Worm (Caenorhabditis elegans) whole organism, L2 larva: Measurements from ENCODE around the gene C35A5.10.

Experiments used
- C34F6.9 ChIP-seq: fragments of 150-350 bp; optimal IDR thresholded peaks from 2 replicates; lab custom pipeline; 2014; ENCODE audit warnings: missing biosample characterization, missing genetic modification characterization
- F13H6.1 ChIP-seq: sonication (generic microtip); optimal IDR thresholded peaks from 2 replicates; lab custom pipeline; 2016; ENCODE audit warnings: missing genetic modification characterization, missing compliant biosample characterization
- ama-1 ChIP-seq: fragments of 150-350 bp; optimal IDR thresholded peaks from 2 replicates; lab custom pipeline; 2018; ENCODE audit warnings: inconsistent platforms
- blmp-1 ChIP-seq: sonication (generic microtip); optimal IDR thresholded peaks from 2 replicates; lab custom pipeline; 2017; ENCODE audit warnings: missing genetic modification characterization, mild to moderate bottlenecking, missing compliant biosample characterization, antibody characterized with exemption, moderate library complexity; ENCODE audit not compliant: insufficient read depth
- ceh-82 ChIP-seq: fragments of 150-350 bp; optimal IDR thresholded peaks from 2 replicates; lab custom pipeline; 2014; ENCODE audit warnings: missing biosample characterization, missing genetic modification characterization
- crh-2 ChIP-seq: sonication (generic microtip); optimal IDR thresholded peaks from 2 replicates; lab custom pipeline; 2017; ENCODE audit warnings: missing biosample characterization, missing genetic modification characterization
- dmd-4 ChIP-seq: sonication (generic microtip); optimal IDR thresholded peaks from 2 replicates; lab custom pipeline; 2017; ENCODE audit warnings: missing biosample characterization, missing genetic modification characterization
- egl-27 ChIP-seq: sonication (generic microtip); optimal IDR thresholded peaks from 3 replicates; lab custom pipeline; 2017; ENCODE audit warnings: missing biosample characterization, missing genetic modification reagents, missing genetic modification characterization
- elt-1 ChIP-seq: fragments of 150-350 bp; optimal IDR thresholded peaks from 2 replicates; lab custom pipeline; 2014; ENCODE audit warnings: missing biosample characterization, missing genetic modification characterization
- elt-3 ChIP-seq: sonication (generic microtip); optimal IDR thresholded peaks from 2 replicates; lab custom pipeline; 2017; ENCODE audit warnings: missing biosample characterization, missing genetic modification characterization
- fos-1 ChIP-seq: fragments of 150-350 bp; optimal IDR thresholded peaks from 2 replicates; lab custom pipeline; 2014; ENCODE audit warnings: missing biosample characterization, missing genetic modification characterization
- gmeb-1 ChIP-seq: fragments of 150-350 bp; optimal IDR thresholded peaks from 2 replicates; lab custom pipeline; 2014; ENCODE audit warnings: missing biosample characterization, missing genetic modification characterization
- lin-11 ChIP-seq: fragments of 150-350 bp; sonication (generic microtip); optimal IDR thresholded peaks from 2 replicates; lab custom pipeline; 2014; ENCODE audit warnings: missing biosample characterization, missing genetic modification characterization, inconsistent platforms, mixed read lengths
- lin-39 ChIP-seq: fragments of 150-350 bp; optimal IDR thresholded peaks from 2 replicates; lab custom pipeline; 2014; ENCODE audit warnings: missing biosample characterization, missing genetic modification reagents, missing genetic modification characterization
- lsy-2 ChIP-seq, 2 experiments: fragments of 150-350 bp in 1 of 2; sonication (generic microtip) in 1 of 2; optimal IDR thresholded peaks; 2 replicates each; lab custom pipeline; 2014 to 2017; ENCODE audit warnings: missing biosample characterization in 2 of 2, missing genetic modification characterization in 2 of 2
- nhr-10 ChIP-seq: sonication (generic microtip); optimal IDR thresholded peaks from 2 replicates; lab custom pipeline; 2017; ENCODE audit warnings: missing biosample characterization, missing genetic modification characterization
- nhr-11 ChIP-seq: fragments of 150-350 bp; optimal IDR thresholded peaks from 2 replicates; lab custom pipeline; 2014; ENCODE audit warnings: missing biosample characterization, missing genetic modification characterization
- nhr-12 ChIP-seq: fragments of 150-350 bp; optimal IDR thresholded peaks from 2 replicates; lab custom pipeline; 2014; ENCODE audit warnings: missing biosample characterization, missing genetic modification characterization
- nhr-21 ChIP-seq: fragments of 150-350 bp; optimal IDR thresholded peaks from 2 replicates; lab custom pipeline; 2014; ENCODE audit warnings: missing biosample characterization, missing genetic modification characterization
- nhr-23 ChIP-seq: fragments of 150-350 bp; optimal IDR thresholded peaks from 2 replicates; lab custom pipeline; 2014; ENCODE audit warnings: missing biosample characterization, missing genetic modification reagents, missing genetic modification characterization
- nhr-25 ChIP-seq: fragments of 150-350 bp; sonication (generic microtip); optimal IDR thresholded peaks from 3 replicates; lab custom pipeline; 2014; ENCODE audit warnings: missing biosample characterization, missing genetic modification characterization
- nhr-77 ChIP-seq: fragments of 150-350 bp; optimal IDR thresholded peaks from 2 replicates; lab custom pipeline; 2014; ENCODE audit warnings: missing biosample characterization, missing genetic modification characterization
- peb-1 ChIP-seq: fragments of 150-350 bp; optimal IDR thresholded peaks from 2 replicates; lab custom pipeline; 2014; ENCODE audit warnings: missing biosample characterization, missing genetic modification characterization
- sem-4 ChIP-seq: fragments of 150-350 bp; optimal IDR thresholded peaks from 2 replicates; lab custom pipeline; 2014; ENCODE audit warnings: missing biosample characterization, missing genetic modification reagents, missing genetic modification characterization
- skn-1 ChIP-seq: sonication (generic microtip); optimal IDR thresholded peaks from 2 replicates; lab custom pipeline; 2017; ENCODE audit warnings: missing biosample characterization, missing genetic modification characterization
- sma-3 ChIP-seq: sonication (generic microtip); optimal IDR thresholded peaks from 2 replicates; lab custom pipeline; 2016; ENCODE audit warnings: missing genetic modification reagents, missing genetic modification characterization, missing compliant biosample characterization
- sma-9 ChIP-seq, 2 experiments: fragments of 150-350 bp in 1 of 2; sonication (generic microtip) in 1 of 2; optimal IDR thresholded peaks; 2 replicates each; lab custom pipeline; 2014 to 2016; ENCODE audit warnings: missing genetic modification characterization in 2 of 2, mild to moderate bottlenecking in 1 of 2, missing biosample characterization in 1 of 2, missing compliant biosample characterization in 1 of 2, missing genetic modification reagents in 1 of 2, moderate library complexity in 1 of 2
- snpc-4 ChIP-seq: fragments of 150-350 bp; optimal IDR thresholded peaks from 2 replicates; lab custom pipeline; 2014; ENCODE audit warnings: missing biosample characterization, missing genetic modification characterization
- unc-39 ChIP-seq: fragments of 150-350 bp; optimal IDR thresholded peaks from 2 replicates; lab custom pipeline; 2014; ENCODE audit warnings: missing biosample characterization, missing genetic modification characterization
- unc-55 ChIP-seq: fragments of 150-350 bp; sonication (generic microtip); optimal IDR thresholded peaks from 3 replicates; lab custom pipeline; 2014; ENCODE audit warnings: missing biosample characterization, missing genetic modification reagents, missing genetic modification characterization
- zag-1 ChIP-seq: fragments of 150-350 bp; optimal IDR thresholded peaks from 2 replicates; lab custom pipeline; 2014; ENCODE audit warnings: missing biosample characterization, missing genetic modification characterization
- ztf-1 ChIP-seq: fragments of 200-800 bp; sonication (Bioruptor generic); conservative IDR thresholded peaks from 2 replicates; pipeline ENCODE4 v1.3.6; 2022; ENCODE audit warnings: missing genetic modification characterization, missing compliant biosample characterization
- ztf-11 ChIP-seq: sonication (generic microtip); optimal IDR thresholded peaks from 2 replicates; lab custom pipeline; 2017; ENCODE audit warnings: missing biosample characterization, missing genetic modification characterization
- ztf-4 ChIP-seq: fragments of 150-350 bp; optimal IDR thresholded peaks from 2 replicates; lab custom pipeline; 2014; ENCODE audit warnings: missing biosample characterization, missing genetic modification characterization

Gene C35A5.10

DNA sequence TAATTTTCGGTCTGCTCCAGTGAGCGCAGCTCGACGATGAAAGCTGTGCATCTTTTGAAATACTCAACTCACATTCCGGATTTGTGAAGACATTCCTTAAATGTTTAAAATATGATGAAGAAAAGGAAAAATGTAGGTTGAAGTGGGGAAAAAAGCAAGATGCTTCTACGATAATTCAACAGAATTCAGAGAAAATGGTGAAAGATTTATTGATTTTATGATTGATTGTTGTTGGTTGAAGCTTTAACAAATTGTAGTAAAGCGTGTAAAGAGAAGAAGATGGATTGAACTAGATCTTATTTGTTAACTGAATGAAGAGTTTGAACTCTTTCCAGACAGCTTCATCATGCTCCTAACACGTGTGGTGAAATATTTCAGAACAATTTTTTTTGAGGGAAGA is 14.0 kb upstream of the C35A5.10 start, which contains the start of gene ncx-5:
Gene ncx-5, minus strand, starts transcription at position 101 of the 400 bp plus-strand sequence.
- TF ChIP-seq ztf-1 (no peak), sma-9 (GFP tag; optimal IDR thresholded peaks at IDR 0.05; lab: Kevin White, UChicago) (no peak), sma-9 (tag; optimal IDR thresholded peaks at IDR 0.05; lab: Kevin White, UChicago) (no peak), C34F6.9 (tag; lab: Kevin White, UChicago) (no peak)

DNA sequence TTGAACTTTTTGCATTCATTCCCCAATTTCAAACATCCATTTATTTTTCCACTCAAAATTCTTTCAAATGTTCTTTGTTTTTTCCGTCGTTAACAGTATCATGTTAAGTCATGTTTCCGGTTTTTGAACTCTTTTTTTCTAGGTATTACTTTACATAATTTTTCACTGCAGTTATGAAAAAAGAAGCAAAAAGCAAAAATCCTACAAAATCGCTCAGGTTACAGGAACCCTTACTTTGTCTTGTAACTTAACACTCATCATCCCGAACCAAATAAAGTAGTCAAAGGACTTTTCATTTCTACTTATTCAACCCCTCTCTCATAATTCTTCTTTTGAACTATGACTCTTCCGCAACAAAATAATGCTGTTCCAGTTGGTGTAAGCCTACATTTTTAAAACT is 12.6 kb upstream of the C35A5.10 start, which contains the start of gene aqp-5:
Gene aqp-5, plus strand, starts transcription at position 301 of the 400 bp plus-strand sequence.
- TF ChIP-seq lsy-2 (tag; optimal IDR thresholded peaks at IDR 0.05; lab: Kevin White, UChicago): no peak
- no peak for TF ChIP-seq unc-55 (GFP tag; lab: Kevin White, UChicago)
- no peak for TF ChIP-seq nhr-11 (tag; lab: Kevin White, UChicago)
- TF ChIP-seq ama-1 (lab: Kevin White, UChicago): no peak
- TF ChIP-seq nhr-12 (tag; lab: Kevin White, UChicago): no peak
- TF ChIP-seq C34F6.9 (tag; lab: Kevin White, UChicago): no peak
- no peak for TF ChIP-seq egl-27 (tag; lab: Kevin White, UChicago)
- no peak for TF ChIP-seq nhr-25
- no peak for TF ChIP-seq ztf-11 (tag; lab: Kevin White, UChicago)
- no peak for TF ChIP-seq nhr-21 (tag; lab: Kevin White, UChicago)
- no peak for TF ChIP-seq blmp-1 (tag; lab: Kevin White, UChicago)
- no peak for TF ChIP-seq elt-1 (tag; lab: Kevin White, UChicago)
- TF ChIP-seq nhr-77: no peak
- no peak for TF ChIP-seq ztf-4
- TF ChIP-seq lin-39 (tag; lab: Kevin White, UChicago): no peak
- no peak for TF ChIP-seq dmd-4 (tag; lab: Kevin White, UChicago)

DNA sequence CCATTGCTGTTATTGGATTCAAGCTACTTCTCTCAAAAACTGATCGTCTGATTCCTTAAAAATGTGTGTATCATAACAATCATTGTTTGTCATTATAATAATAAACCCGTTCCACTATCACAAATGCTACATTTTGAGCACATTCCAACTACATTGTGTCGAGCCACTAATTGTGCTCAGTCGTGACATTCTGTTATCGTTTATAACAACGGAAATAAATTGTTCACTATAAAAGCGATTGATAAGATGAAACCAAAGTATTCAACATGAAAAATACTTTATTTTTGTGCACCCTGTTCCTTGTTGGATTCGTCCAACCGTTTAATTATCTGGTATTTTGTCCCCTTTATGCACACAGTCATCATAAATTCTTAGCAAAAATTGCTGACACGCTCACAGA is 10.8 kb upstream of the C35A5.10 start, which contains the start of gene ugt-33:
Gene ugt-33, plus strand, starts transcription at position 260 of the 400 bp plus-strand sequence.
- peak; percentile 26 for TF ChIP-seq sma-9 (GFP tag; optimal IDR thresholded peaks at IDR 0.05; lab: Kevin White, UChicago)
- no peak for TF ChIP-seq sma-9 (tag; optimal IDR thresholded peaks at IDR 0.05; lab: Kevin White, UChicago)
- TF ChIP-seq nhr-77: no peak
- TF ChIP-seq ceh-82 (tag; lab: Kevin White, UChicago): no peak
- TF ChIP-seq gmeb-1: peak; percentile 23
- TF ChIP-seq nhr-25: no peak
- no peak for TF ChIP-seq sem-4 (tag; lab: Kevin White, UChicago)
- TF ChIP-seq ztf-4: no peak
- no peak for TF ChIP-seq F13H6.1 (tag; lab: Kevin White, UChicago)
- no peak for TF ChIP-seq C34F6.9 (tag; lab: Kevin White, UChicago)
- TF ChIP-seq fos-1 (tag; lab: Kevin White, UChicago): peak; percentile 64
- no peak for TF ChIP-seq lin-11 (tag; lab: Kevin White, UChicago)
- TF ChIP-seq nhr-12 (tag; lab: Kevin White, UChicago): no peak

DNA sequence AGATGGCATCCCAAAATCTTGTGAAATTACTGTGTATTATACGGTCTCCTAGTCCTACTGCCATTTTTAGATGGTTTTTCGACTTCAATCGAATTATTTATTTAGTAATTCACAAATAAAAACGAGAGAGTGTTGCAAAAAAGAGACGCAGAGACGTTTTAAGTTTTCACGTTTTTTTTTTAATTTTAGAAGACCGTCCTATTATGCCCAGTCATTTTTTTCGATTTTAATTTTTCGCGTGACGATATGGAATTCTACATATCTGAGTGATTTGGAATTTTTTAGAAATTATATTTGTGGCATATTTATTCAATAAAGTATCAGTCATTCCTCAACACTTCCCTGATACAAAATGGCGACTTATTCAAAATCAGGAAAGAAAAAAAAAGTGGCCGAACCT is 7.3 kb upstream of the C35A5.10 start, which contains the start of gene C35A5.4:
Gene C35A5.4, plus strand, starts transcription at position 301 of the 400 bp plus-strand sequence.
- no peak for TF ChIP-seq unc-55 (GFP tag; lab: Kevin White, UChicago)
- TF ChIP-seq nhr-77: no peak
- TF ChIP-seq sma-3 (GFP tag; lab: Kevin White, UChicago): no peak
- no peak for TF ChIP-seq lin-11 (tag; lab: Kevin White, UChicago)
- no peak for TF ChIP-seq zag-1
- no peak for TF ChIP-seq nhr-11 (tag; lab: Kevin White, UChicago)
- TF ChIP-seq lsy-2 (tag; optimal IDR thresholded peaks at IDR 0.05; lab: Kevin White, UChicago): no peak
- TF ChIP-seq nhr-10: no peak
- TF ChIP-seq ztf-1: no peak
- TF ChIP-seq, all 48 proteins: peak for 0

DNA sequence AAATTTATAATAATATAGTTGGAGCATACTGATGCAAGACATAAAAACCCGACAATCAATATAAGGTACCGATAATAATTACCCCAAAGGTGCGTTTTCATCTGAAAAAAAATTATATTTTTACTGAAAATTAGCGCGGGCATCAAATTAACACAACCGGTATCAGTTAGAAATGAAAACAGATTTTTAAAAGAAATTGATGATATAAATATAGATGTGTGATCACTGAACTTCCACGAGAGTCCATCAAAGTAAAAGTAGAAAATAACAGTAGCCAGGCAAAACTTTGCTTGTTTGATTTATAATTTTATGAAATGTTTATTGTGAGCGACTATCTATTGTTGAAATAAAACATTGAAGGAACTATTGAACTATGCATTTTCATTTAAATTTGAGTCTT is 2.7 kb upstream of the C35A5.10 start, which contains the start of gene C35A5.3:
Gene C35A5.3, minus strand, starts transcription at position 101 of the 400 bp plus-strand sequence.
- TF ChIP-seq crh-2 (tag; lab: Kevin White, UChicago): no peak
- TF ChIP-seq lsy-2 (tag; optimal IDR thresholded peaks at IDR 0.05; lab: Kevin White, UChicago): no peak
- no peak for TF ChIP-seq snpc-4 (tag; lab: Kevin White, UChicago)
- no peak for TF ChIP-seq unc-39 (tag; lab: Kevin White, UChicago)
- no peak for TF ChIP-seq sma-9 (GFP tag; optimal IDR thresholded peaks at IDR 0.05; lab: Kevin White, UChicago)
- no peak for TF ChIP-seq sma-9 (tag; optimal IDR thresholded peaks at IDR 0.05; lab: Kevin White, UChicago)
- TF ChIP-seq ztf-11 (tag; lab: Kevin White, UChicago): no peak
- TF ChIP-seq nhr-23 (tag; lab: Kevin White, UChicago): no peak
- no peak for TF ChIP-seq gmeb-1
- no peak for TF ChIP-seq peb-1 (tag; lab: Kevin White, UChicago)
- no peak for TF ChIP-seq unc-55 (GFP tag; lab: Kevin White, UChicago)
- TF ChIP-seq elt-3: no peak
- no peak for TF ChIP-seq nhr-25
- no peak for TF ChIP-seq skn-1
- TF ChIP-seq ztf-4: no peak
